Worm (Caenorhabditis elegans): ENCODE results near the gene R02F2.6.
A peak's percentile ranks its signal among the peaks of the same experiment; 100 is the strongest.

Gene R02F2.6

ce11 chrIII:5438064-5438463 is 40.7 kb downstream of the R02F2.6 start:
- TF ChIP-seq hlh-1 (tag; optimal IDR thresholded peaks at IDR 0.05), result peak; percentile 65
- no peak for TF ChIP-seq ces-1 (GFP tag; optimal IDR thresholded peaks at IDR 0.05)
- TF ChIP-seq cnd-1 (tag; optimal IDR thresholded peaks at IDR 0.05), result peak; percentile 39
- TF ChIP-seq ham-2 (GFP tag; optimal IDR thresholded peaks at IDR 0.05), result no peak

ce11 chrIII:5436306-5436705 is 42.4 kb downstream of the R02F2.6 start:
- TF ChIP-seq hlh-1 (tag; optimal IDR thresholded peaks at IDR 0.05) (no peak), ham-2 (GFP tag; optimal IDR thresholded peaks at IDR 0.05) (peak; percentile 59), cnd-1 (tag; optimal IDR thresholded peaks at IDR 0.05) (no peak), sptf-1 (tag; optimal IDR thresholded peaks at IDR 0.05) (no peak)

Data from whole organism, mixed stage, embryonic.